Worm (Caenorhabditis elegans): ENCODE measurements around the gene pkhm-2.
A peak's percentile ranks its signal among the peaks of the same experiment; 100 is the strongest.

- no peak for TF ChIP-seq T26A8.4 (GFP tag; IDR thresholded peaks at IDR 0.05)
- TF ChIP-seq egl-43 (GFP tag; IDR thresholded peaks at IDR 0.05): no peak
- peak; percentile 41 for TF ChIP-seq pqm-1 (tag; optimal IDR thresholded peaks at IDR 0.05)
- TF ChIP-seq jun-1 (tag; optimal IDR thresholded peaks at IDR 0.05): no peak
- no peak for TF ChIP-seq dmd-8 (GFP tag; IDR thresholded peaks at IDR 0.05)
- TF ChIP-seq mdl-1 (tag; optimal IDR thresholded peaks at IDR 0.05): no peak
- no peak for TF ChIP-seq nhr-25 (tag; optimal IDR thresholded peaks at IDR 0.05; ENCODE audit: borderline replicate concordance, insufficient read depth)
- peak; percentile 62 for TF ChIP-seq hlh-30 (tag; optimal IDR thresholded peaks at IDR 0.05; ENCODE audit: insufficient read depth)
Measured at ce11 chrX:15230394-15230968, 49.2 kb upstream of the pkhm-2 start, which contains the start of gene H03A11.2.
